Worm (Caenorhabditis elegans): Measurements from ENCODE around the gene dyrb-1.

dyrb-1 gene

DNA sequence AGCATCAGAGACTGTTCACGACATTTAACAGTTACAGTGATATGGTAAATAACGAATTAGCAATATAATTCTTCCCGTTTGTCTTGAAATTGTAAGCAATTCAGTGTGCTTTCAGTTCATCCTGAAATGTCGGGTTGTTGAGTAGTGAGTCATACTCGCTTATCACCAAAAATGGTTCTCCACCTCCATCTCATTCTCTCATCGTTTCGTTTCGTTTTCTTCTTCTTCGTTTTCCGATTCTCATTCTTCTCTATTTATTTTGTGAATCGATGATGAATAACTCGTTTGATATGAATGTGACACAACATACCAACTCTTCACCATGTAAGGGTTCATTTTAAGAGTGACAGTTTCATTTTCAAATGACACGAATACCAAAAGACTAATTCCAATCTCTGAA is 9.5 kb upstream of the dyrb-1 start (continued):
- TF ChIP-seq egl-43 (GFP tag; IDR thresholded peaks at IDR 0.05) (no peak), snpc-1.2 (GFP tag; IDR thresholded peaks at IDR 0.05) (no peak), ceh-20 (GFP tag; IDR thresholded peaks at IDR 0.05) (no peak), ama-1 (optimal IDR thresholded peaks at IDR 0.05) (no peak), hmg-1.1 (GFP tag; IDR thresholded peaks at IDR 0.05) (no peak), attf-4 (tag; optimal IDR thresholded peaks at IDR 0.05) (no peak), madf-9 (GFP tag; conservative IDR thresholded peaks at IDR 0.05) (no peak), daf-16 (GFP tag; optimal IDR thresholded peaks at IDR 0.05) (no peak), daf-16 (tag; optimal IDR thresholded peaks at IDR 0.05) (peak; percentile 41), nhr-28 (tag; optimal IDR thresholded peaks at IDR 0.05) (peak; percentile 74), ceh-32 (tag; optimal IDR thresholded peaks at IDR 0.05; ENCODE audit: poor library complexity) (no peak), fos-1 (tag; optimal IDR thresholded peaks at IDR 0.05) (no peak), zip-2 (tag; optimal IDR thresholded peaks at IDR 0.05) (no peak), aly-2 (tag; optimal IDR thresholded peaks at IDR 0.05) (no peak), mes-2 (tag; optimal IDR thresholded peaks at IDR 0.05; ENCODE audit: poor library complexity, severe bottlenecking) (no peak), ztf-7 (tag; optimal IDR thresholded peaks at IDR 0.05) (no peak), lim-7 (GFP tag; IDR thresholded peaks at IDR 0.05) (no peak), mdl-1 (tag; optimal IDR thresholded peaks at IDR 0.05) (peak in 1 of 2 experiments; percentile 14), dpl-1 (GFP tag; optimal IDR thresholded peaks at IDR 0.05) (no peak), lin-29 (GFP tag; IDR thresholded peaks at IDR 0.05) (no peak), ces-1 (GFP tag; optimal IDR thresholded peaks at IDR 0.05) (no peak), nhr-25 (tag; optimal IDR thresholded peaks at IDR 0.05; ENCODE audit: borderline replicate concordance, insufficient read depth) (no peak), arid-1 (GFP tag; conservative IDR thresholded peaks at IDR 0.05) (no peak), lsy-2 (tag; optimal IDR thresholded peaks at IDR 0.05) (peak in 1 of 2 experiments; percentile 10)

DNA sequence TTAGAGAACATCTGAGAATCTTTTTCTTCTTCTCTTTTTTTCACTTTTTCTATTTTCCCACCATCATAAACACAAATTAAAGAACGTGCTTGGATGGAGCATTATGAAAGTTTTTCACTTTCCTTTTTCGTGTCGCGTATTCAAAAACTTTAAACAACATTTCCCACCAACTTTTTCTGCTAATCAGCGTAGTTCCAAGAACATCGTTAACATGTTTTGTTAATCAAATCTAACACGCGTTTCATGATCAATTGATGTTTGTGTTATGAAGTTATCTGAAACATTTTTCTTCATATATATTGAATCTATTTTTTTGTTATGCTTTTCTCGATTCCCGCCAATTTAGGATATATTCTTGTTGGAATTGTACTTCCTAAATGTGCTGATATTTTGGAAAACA is 8.7 kb upstream of the dyrb-1 start:
- TF ChIP-seq zag-1 (tag; optimal IDR thresholded peaks at IDR 0.05), result no peak
- TF ChIP-seq lsy-2 (tag; optimal IDR thresholded peaks at IDR 0.05), result peak in 1 of 2 experiments; percentile 46
- TF ChIP-seq nhr-11 (tag; optimal IDR thresholded peaks at IDR 0.05), result peak; percentile 54

ce11 chrII:9114972-9115371 is 8.0 kb upstream of the dyrb-1 start:
- TF ChIP-seq lsy-2 (tag; optimal IDR thresholded peaks at IDR 0.05), result no peak
- TF ChIP-seq pha-4 (GFP tag; IDR thresholded peaks at IDR 0.05), result no peak
- no peak for TF ChIP-seq pha-4 (tag; optimal IDR thresholded peaks at IDR 0.05)
- TF ChIP-seq aha-1 (tag), result peak; percentile 68
- no peak for TF ChIP-seq pqm-1 (tag; optimal IDR thresholded peaks at IDR 0.05)
- no peak for TF ChIP-seq mdl-1 (tag; optimal IDR thresholded peaks at IDR 0.05)
- no peak for TF ChIP-seq spr-1 (tag; optimal IDR thresholded peaks at IDR 0.05)
- no peak for TF ChIP-seq zip-11 (GFP tag; IDR thresholded peaks at IDR 0.05)
- TF ChIP-seq snpc-1.2 (GFP tag; IDR thresholded peaks at IDR 0.05), result no peak
- TF ChIP-seq unc-62 (GFP tag; optimal IDR thresholded peaks at IDR 0.05 in 1 of 2), result peak in 1 of 2 experiments; percentile 86
- TF ChIP-seq unc-62 (tag; optimal IDR thresholded peaks at IDR 0.05), result no peak
- no peak for TF ChIP-seq F37D6.2 (tag; optimal IDR thresholded peaks at IDR 0.05)

- peak; percentile 44 for TF ChIP-seq nhr-77 (tag; optimal IDR thresholded peaks at IDR 0.05)
- peak; percentile 59; the same call in 1 of the 2 replicates for TF ChIP-seq lin-29 (GFP tag; IDR thresholded peaks at IDR 0.05)
- TF ChIP-seq nhr-102 (tag; optimal IDR thresholded peaks at IDR 0.05), result peak; percentile 39
- peak; percentile 85 for TF ChIP-seq dmd-6 (GFP tag; IDR thresholded peaks at IDR 0.05)
- TF ChIP-seq nhr-28 (tag; optimal IDR thresholded peaks at IDR 0.05), result peak; percentile 95
- no peak for TF ChIP-seq nhr-25 (tag; optimal IDR thresholded peaks at IDR 0.05; ENCODE audit: borderline replicate concordance, insufficient read depth)
- TF ChIP-seq lin-38 (GFP tag; IDR thresholded peaks at IDR 0.05), result peak; percentile 35; the same call in 1 of the 2 replicates
- 0 out of 2 replicates have a peak, but pooled peaks have one; percentile 54 for TF ChIP-seq nhr-41 (GFP tag; IDR thresholded peaks at IDR 0.05)
- peak; percentile 38 for TF ChIP-seq T20F7.1 (GFP tag; optimal IDR thresholded peaks at IDR 0.05)
- TF ChIP-seq tra-1 (GFP tag; IDR thresholded peaks at IDR 0.05), result peak; percentile 70; the same call in 1 of the 2 replicates
- peak; percentile 73 for TF ChIP-seq nhr-48 (tag; optimal IDR thresholded peaks at IDR 0.05)
- TF ChIP-seq spr-3 (GFP tag; optimal IDR thresholded peaks at IDR 0.05), result peak; percentile 33
- TF ChIP-seq mdl-1 (tag; optimal IDR thresholded peaks at IDR 0.05), result peak in 1 of 2 experiments; percentile 77
- peak; percentile 84 for TF ChIP-seq mxl-3 (GFP tag; optimal IDR thresholded peaks at IDR 0.05)
- 0 out of 2 replicates have a peak, but pooled peaks have one; percentile 13 for TF ChIP-seq vab-7 (GFP tag; IDR thresholded peaks at IDR 0.05)
- peak; percentile 25 for TF ChIP-seq mes-2 (tag; optimal IDR thresholded peaks at IDR 0.05; ENCODE audit: poor library complexity, severe bottlenecking)
- no peak for TF ChIP-seq cey-2 (tag; optimal IDR thresholded peaks at IDR 0.05; ENCODE audit: borderline replicate concordance, insufficient read depth)
Observed at ce11 chrII:9113759-9114158, 6.8 kb upstream of the dyrb-1 start.
